Worm (Caenorhabditis elegans): ENCODE measurements around the gene pmpl-1.
A peak's percentile ranks its signal among the peaks of the same experiment; 100 is the strongest.

Gene pmpl-1

ce11 chrX:3823869-3824268 lies 36.0 kb downstream of the pmpl-1 start (continued):
- TF ChIP-seq nhr-12 (tag; optimal IDR thresholded peaks at IDR 0.05) (no peak), irx-1 (tag; optimal IDR thresholded peaks at IDR 0.05) (no peak), sup-37 (GFP tag; optimal IDR thresholded peaks at IDR 0.05) (no peak), pax-3 (tag; optimal IDR thresholded peaks at IDR 0.05) (no peak), hpl-2 (GFP tag; optimal IDR thresholded peaks at IDR 0.05) (no peak), nhr-90 (tag; optimal IDR thresholded peaks at IDR 0.05; ENCODE audit: poor library complexity) (peak; percentile 43), C04F5.9 (tag; optimal IDR thresholded peaks at IDR 0.05) (no peak), pag-3 (tag; optimal IDR thresholded peaks at IDR 0.05; ENCODE audit: borderline replicate concordance, insufficient read depth) (no peak), xbp-1 (tag; optimal IDR thresholded peaks at IDR 0.05) (no peak), grh-1 (GFP tag; IDR thresholded peaks at IDR 0.05) (no peak), ceh-90 (tag; optimal IDR thresholded peaks at IDR 0.05) (no peak), lin-15B (tag; optimal IDR thresholded peaks at IDR 0.05) (no peak), hlh-4 (tag; optimal IDR thresholded peaks at IDR 0.05) (no peak), pqm-1 (tag; optimal IDR thresholded peaks at IDR 0.05) (peak; percentile 92), vab-15 (tag; optimal IDR thresholded peaks at IDR 0.05) (no peak), nhr-28 (tag; optimal IDR thresholded peaks at IDR 0.05) (no peak), ceh-82 (tag; optimal IDR thresholded peaks at IDR 0.05) (no peak), ceh-88 (GFP tag; IDR thresholded peaks at IDR 0.05) (no peak), ceh-8 (GFP tag; optimal IDR thresholded peaks at IDR 0.05) (no peak), lin-35 (GFP tag; optimal IDR thresholded peaks at IDR 0.05) (peak in 1 of 2 experiments; percentile 42), elt-2 (tag; optimal IDR thresholded peaks at IDR 0.05) (peak; percentile 98), nhr-11 (tag; optimal IDR thresholded peaks at IDR 0.05) (no peak), ama-1 (optimal IDR thresholded peaks at IDR 0.05) (no peak), fkh-10 (GFP tag; optimal IDR thresholded peaks at IDR 0.05) (no peak), dsc-1 (tag; optimal IDR thresholded peaks at IDR 0.05) (no peak), fkh-8 (tag; optimal IDR thresholded peaks at IDR 0.05) (no peak), lin-13 (GFP tag; optimal IDR thresholded peaks at IDR 0.05) (no peak), tlp-1 (tag; optimal IDR thresholded peaks at IDR 0.05) (peak; percentile 68), nhr-71 (tag; optimal IDR thresholded peaks at IDR 0.05) (peak; percentile 19), fkh-4 (tag; optimal IDR thresholded peaks at IDR 0.05; ENCODE audit: borderline replicate concordance) (no peak), dpl-1 (GFP tag; optimal IDR thresholded peaks at IDR 0.05) (no peak), alr-1 (tag; optimal IDR thresholded peaks at IDR 0.05; ENCODE audit: borderline replicate concordance) (no peak), ztf-4 (tag; optimal IDR thresholded peaks at IDR 0.05) (no peak)

ce11 chrX:3824443-3824842 lies 36.6 kb downstream of the pmpl-1 start:
- no peak for TF ChIP-seq C34B4.2 (tag; optimal IDR thresholded peaks at IDR 0.05)
- no peak for TF ChIP-seq fkh-10 (GFP tag; optimal IDR thresholded peaks at IDR 0.05)
- TF ChIP-seq blmp-1 (tag; optimal IDR thresholded peaks at IDR 0.05) = peak; percentile 27
- TF ChIP-seq sup-37 (GFP tag; optimal IDR thresholded peaks at IDR 0.05) = peak; percentile 1

- peak; percentile 68 for TF ChIP-seq elt-2 (tag; optimal IDR thresholded peaks at IDR 0.05)
- TF ChIP-seq lin-14 (GFP tag; optimal IDR thresholded peaks at IDR 0.05) = peak; percentile 25
- peak; percentile 35 for TF ChIP-seq blmp-1 (tag; optimal IDR thresholded peaks at IDR 0.05)
- no peak for TF ChIP-seq ceh-82 (tag; optimal IDR thresholded peaks at IDR 0.05)
- TF ChIP-seq nhr-85 (tag) = peak; percentile 72
- peak; percentile 1 for TF ChIP-seq snu-23 (GFP tag; optimal IDR thresholded peaks at IDR 0.05)
These were observed 37.3 kb downstream of the pmpl-1 start for ce11 chrX:3824907-3825689.
